Fruit fly (Drosophila melanogaster): ENCODE measurements around the gene CG13999.

CG13999 gene

dm6 chr2L:5977070-5977728 lies 20.9 kb upstream of the CG13999 start (continued):
- TF ChIP-seq sug (tag; optimal IDR thresholded peaks at IDR 0.05) (peak; percentile 60), CG1792 (GFP tag; optimal IDR thresholded peaks at IDR 0.05) (no peak), wek (GFP tag; optimal IDR thresholded peaks at IDR 0.05) (peak; percentile 15), CG10209 (GFP tag; optimal IDR thresholded peaks at IDR 0.05) (peak; percentile 5), CG3163 (GFP tag; optimal IDR thresholded peaks at IDR 0.05) (no peak), emc (GFP tag; optimal IDR thresholded peaks at IDR 0.05) (no peak), CG16863 (GFP tag; optimal IDR thresholded peaks at IDR 0.05) (no peak), Xbp1 (GFP tag; optimal IDR thresholded peaks at IDR 0.05) (no peak), CG6254 (GFP tag; optimal IDR thresholded peaks at IDR 0.05) (no peak), nau (GFP tag; optimal IDR thresholded peaks at IDR 0.05) (peak; percentile 20), bab2 (GFP tag; optimal IDR thresholded peaks at IDR 0.05) (peak; percentile 14), CG33213 (GFP tag; optimal IDR thresholded peaks at IDR 0.05) (no peak), Hr51 (GFP tag; optimal IDR thresholded peaks at IDR 0.05) (peak in 1 of 2 experiments; percentile 32), Pdp1 (GFP tag; optimal IDR thresholded peaks at IDR 0.05) (peak in 1 of 2 experiments; percentile 38), CG2202 (tag; optimal IDR thresholded peaks at IDR 0.05) (no peak), her (GFP tag; optimal IDR thresholded peaks at IDR 0.05) (no peak), CG3065 (GFP tag; optimal IDR thresholded peaks at IDR 0.05) (peak; percentile 20), fd3F (GFP tag; optimal IDR thresholded peaks at IDR 0.05) (no peak), sens (GFP tag) (peak; percentile 74), chinmo (GFP tag; IDR thresholded peaks at IDR 0.05; ENCODE audit: partially characterized antibody) (no peak), Doc2 (GFP tag; IDR thresholded peaks at IDR 0.05) (no peak), YL-1 (GFP tag; optimal IDR thresholded peaks at IDR 0.05) (peak; percentile 10), CG3407 (GFP tag; optimal IDR thresholded peaks at IDR 0.05) (no peak), abd-A (tag; optimal IDR thresholded peaks at IDR 0.05) (peak; percentile 88), sima (GFP tag; optimal IDR thresholded peaks at IDR 0.05) (no peak), CG11093 (GFP tag; IDR thresholded peaks at IDR 0.05) (no peak), Ssrp (tag; optimal IDR thresholded peaks at IDR 0.05) (no peak), Bdp1 (GFP tag; optimal IDR thresholded peaks at IDR 0.05) (no peak), crp (GFP tag; optimal IDR thresholded peaks at IDR 0.05) (peak in 1 of 2 experiments; percentile 75), Hey (tag; optimal IDR thresholded peaks at IDR 0.05) (peak; percentile 51), CG32532 (GFP tag; IDR thresholded peaks at IDR 0.05) (no peak), ERR (GFP tag; optimal IDR thresholded peaks at IDR 0.05) (no peak), onecut (GFP tag; IDR thresholded peaks at IDR 0.05) (0 out of 2 replicates have a peak, but pooled peaks have one; percentile 3), CG11504 (tag; optimal IDR thresholded peaks at IDR 0.05) (peak; percentile 2), CG12391 (tag; optimal IDR thresholded peaks at IDR 0.05) (no peak), CG6765 (GFP tag; optimal IDR thresholded peaks at IDR 0.05) (peak; percentile 58), bcd (GFP tag; optimal IDR thresholded peaks at IDR 0.05) (no peak), ATbp (GFP tag; optimal IDR thresholded peaks at IDR 0.05) (no peak), CG31441 (GFP tag; IDR thresholded peaks at IDR 0.05) (no peak), CG32767 (GFP tag; IDR thresholded peaks at IDR 0.05) (no peak), CG10979 (tag; optimal IDR thresholded peaks at IDR 0.05) (no peak), CG10543 (GFP tag; optimal IDR thresholded peaks at IDR 0.05) (peak; percentile 51), CG14860 (GFP tag; IDR thresholded peaks at IDR 0.05; ENCODE audit: partially characterized antibody) (no peak), vfl (GFP tag; optimal IDR thresholded peaks at IDR 0.05) (no peak), CG15479 (GFP tag; optimal IDR thresholded peaks at IDR 0.05) (no peak), lov (optimal IDR thresholded peaks at IDR 0.05) (no peak), lov (GFP tag; IDR thresholded peaks at IDR 0.05) (no peak), CG5245 (GFP tag; optimal IDR thresholded peaks at IDR 0.05) (no peak), CG4404 (GFP tag; IDR thresholded peaks at IDR 0.05) (no peak), D19A (tag; optimal IDR thresholded peaks at IDR 0.05) (no peak)
